Worm (Caenorhabditis elegans) whole organism, late embryonic: ENCODE measurements around the gene Y48C3A.5.

ENCODE experiments used
- F13H6.1 ChIP-seq: sonication (generic microtip); optimal IDR thresholded peaks from 2 replicates; lab custom pipeline; 2016; ENCODE audit warnings: missing genetic modification characterization, missing compliant biosample characterization
- ama-1 ChIP-seq: fragments of 150-350 bp; optimal IDR thresholded peaks from 2 replicates; lab custom pipeline; 2014
- elt-2 ChIP-seq: sonication (generic microtip); optimal IDR thresholded peaks from 2 replicates; lab custom pipeline; 2016; ENCODE audit warnings: missing genetic modification reagents, missing genetic modification characterization, missing compliant biosample characterization
- fkh-10 ChIP-seq: fragments of 150-350 bp; optimal IDR thresholded peaks from 2 replicates; lab custom pipeline; 2014; ENCODE audit warnings: missing biosample characterization, missing genetic modification reagents, missing genetic modification characterization
- gmeb-2 ChIP-seq: sonication (generic microtip); optimal IDR thresholded peaks from 2 replicates; lab custom pipeline; 2016; ENCODE audit warnings: missing genetic modification characterization, inconsistent platforms, missing compliant biosample characterization
- hlh-8 ChIP-seq: sonication (generic microtip); optimal IDR thresholded peaks from 2 replicates; lab custom pipeline; 2016; ENCODE audit warnings: missing genotype, missing genetic modification characterization, missing compliant biosample characterization
- sox-2 ChIP-seq: fragments of 200-800 bp; sonication (Bioruptor generic); IDR thresholded peaks from 2 replicates; pipeline ENCODE4 v1.3.6; 2022; ENCODE audit warnings: missing genetic modification reagents, missing genetic modification characterization, missing compliant biosample characterization

DNA sequence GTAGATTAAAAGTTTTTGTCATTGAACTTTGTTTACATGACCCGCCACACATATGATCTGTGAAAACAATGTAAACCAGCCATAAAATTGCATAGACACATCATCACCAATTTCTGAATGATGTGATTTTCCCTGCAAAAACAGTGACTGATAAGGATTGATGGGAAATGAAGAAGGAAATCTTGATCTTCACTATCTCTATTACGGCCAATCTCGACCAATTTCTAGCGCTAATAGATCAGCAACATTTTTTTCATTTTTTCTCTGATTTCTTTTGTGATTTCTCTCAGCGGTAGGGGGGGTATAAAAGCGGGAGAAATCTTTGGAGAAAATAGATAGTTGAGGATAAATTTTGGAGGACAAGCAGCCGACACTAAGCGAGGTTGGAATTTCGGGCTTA, 26.4 kb downstream of the Y48C3A.5 start:
- TF ChIP-seq F13H6.1 (tag; lab: Kevin White, UChicago) (no peak), elt-2 (no peak), gmeb-2 (tag; lab: Kevin White, UChicago) (no peak), ama-1 (lab: Kevin White, UChicago) (no peak), sox-2 (GFP tag; lab: Robert Waterston, UW) (no peak), hlh-8 (no peak), fkh-10 (no peak)
